In the genomic region with DNA sequence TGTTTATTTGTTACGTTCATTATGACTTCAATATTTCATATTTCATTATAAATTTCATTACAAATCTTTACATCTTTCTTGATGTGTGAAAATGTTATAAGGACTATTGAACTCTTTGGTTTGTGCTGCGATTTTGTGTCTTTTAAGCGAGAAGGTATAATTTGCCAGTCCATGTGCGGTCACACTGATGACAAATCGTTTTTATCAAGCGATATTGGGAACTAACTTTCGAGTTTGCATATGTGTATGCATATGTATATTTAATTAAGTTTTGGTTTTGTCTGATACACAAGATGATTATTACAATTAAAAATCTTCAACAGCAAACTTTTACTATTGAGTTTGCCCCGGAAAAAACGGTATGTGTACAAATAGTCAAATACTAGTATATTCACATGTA, we compare ENCODE assay signal across 5 fruit fly cellular contexts.
A peak's percentile ranks its signal among the peaks of the same experiment; 100 is the strongest.
TF ChIP-seq lines count a peak whose summit lies in the region.

A gene (plus strand): TSS at position 163 of the 400 bp plus-strand sequence.

- TF ChIP-seq CTCF in whole organism, embryonic (GFP tag; optimal IDR thresholded peaks at IDR 0.05; lab: Kevin White, UChicago): no peak

TF ChIP-seq in whole organism, adult, 20 proteins besides CTCF, POLR2A, EP300 and RAD21 (continues in another document):
- TF ChIP-seq CG11617 (GFP tag; optimal IDR thresholded peaks at IDR 0.05; lab: Kevin White, UChicago): no peak
- no peak for TF ChIP-seq Clk (GFP tag; optimal IDR thresholded peaks at IDR 0.05; lab: Kevin White, UChicago)
- TF ChIP-seq CG14711 (tag; optimal IDR thresholded peaks at IDR 0.05; lab: Kevin White, UChicago): no peak
- TF ChIP-seq CG7045 (GFP tag; optimal IDR thresholded peaks at IDR 0.05; lab: Kevin White, UChicago): no peak
- no peak for TF ChIP-seq cic (GFP tag; optimal IDR thresholded peaks at IDR 0.05; lab: Kevin White, UChicago)
- TF ChIP-seq pad (GFP tag; optimal IDR thresholded peaks at IDR 0.05; lab: Kevin White, UChicago): no peak
- TF ChIP-seq CG7101 (tag; optimal IDR thresholded peaks at IDR 0.05; lab: Kevin White, UChicago): peak; percentile 42
- no peak for TF ChIP-seq ovo (GFP tag; optimal IDR thresholded peaks at IDR 0.05; lab: Kevin White, UChicago)
- TF ChIP-seq CG12768 (GFP tag; optimal IDR thresholded peaks at IDR 0.05; lab: Kevin White, UChicago): peak; percentile 6
- no peak for TF ChIP-seq Crg-1 (GFP tag; optimal IDR thresholded peaks at IDR 0.05; lab: Kevin White, UChicago)
- no peak for TF ChIP-seq toe (GFP tag; optimal IDR thresholded peaks at IDR 0.05; lab: Kevin White, UChicago)
- TF ChIP-seq Mnt (GFP tag; optimal IDR thresholded peaks at IDR 0.05; lab: Kevin White, UChicago): peak; percentile 23
- TF ChIP-seq cnc (optimal IDR thresholded peaks at IDR 0.05; lab: Kevin White, UChicago): no peak
- TF ChIP-seq CG33017 (tag; optimal IDR thresholded peaks at IDR 0.05; lab: Kevin White, UChicago): no peak
- TF ChIP-seq CG1620 (GFP tag; optimal IDR thresholded peaks at IDR 0.05; lab: Kevin White, UChicago): peak; percentile 23
- no peak for TF ChIP-seq Hr96 (GFP tag; optimal IDR thresholded peaks at IDR 0.05; lab: Kevin White, UChicago)
- peak; percentile 76 for TF ChIP-seq bab1 (GFP tag; optimal IDR thresholded peaks at IDR 0.05; lab: Kevin White, UChicago)
- no peak for TF ChIP-seq CG5204 (GFP tag; optimal IDR thresholded peaks at IDR 0.05; lab: Kevin White, UChicago)

TF ChIP-seq in whole organism, embryonic, 481 proteins besides CTCF, POLR2A, EP300 and RAD21 (continues in another document):
- TF ChIP-seq CG8765 (GFP tag; IDR thresholded peaks at IDR 0.05; lab: Robert Waterston, UW) (no peak), CG18262 (tag; optimal IDR thresholded peaks at IDR 0.05; lab: Kevin White, UChicago) (peak; percentile 12), CG2199 (GFP tag; IDR thresholded peaks at IDR 0.05; lab: Robert Waterston, UW) (no peak), cas (GFP tag; IDR thresholded peaks at IDR 0.05; lab: Robert Waterston, UW) (no peak), hth (optimal IDR thresholded peaks at IDR 0.05; lab: Kevin White, UChicago) (no peak), lilli (GFP tag; optimal IDR thresholded peaks at IDR 0.05; lab: Kevin White, UChicago) (no peak), CG1529 (GFP tag; optimal IDR thresholded peaks at IDR 0.05; lab: Kevin White, UChicago) (no peak), trh (GFP tag; optimal IDR thresholded peaks at IDR 0.05; lab: Kevin White, UChicago) (no peak), gt (GFP tag; IDR thresholded peaks at IDR 0.05; lab: Robert Waterston, UW) (no peak), ftz-f1 (GFP tag; optimal IDR thresholded peaks at IDR 0.05; lab: Kevin White, UChicago) (no peak), CG3163 (GFP tag; optimal IDR thresholded peaks at IDR 0.05; lab: Kevin White, UChicago) (no peak), CG7745 (tag; optimal IDR thresholded peaks at IDR 0.05; lab: Kevin White, UChicago) (no peak), Taf1 (GFP tag; IDR thresholded peaks at IDR 0.05; lab: Robert Waterston, UW) (no peak), CG12659 (GFP tag; optimal IDR thresholded peaks at IDR 0.05; lab: Kevin White, UChicago) (peak; percentile 75), Lpt (GFP tag; optimal IDR thresholded peaks at IDR 0.05; lab: Kevin White, UChicago) (no peak), H2.0 (GFP tag; IDR thresholded peaks at IDR 0.05; lab: Robert Waterston, UW) (no peak), CG34376 (GFP tag; optimal IDR thresholded peaks at IDR 0.05; lab: Kevin White, UChicago) (no peak), CG10267 (tag; optimal IDR thresholded peaks at IDR 0.05; lab: Kevin White, UChicago) (peak; percentile 32), dmrt11E (tag; optimal IDR thresholded peaks at IDR 0.05; lab: Kevin White, UChicago) (peak; percentile 39)

TF ChIP-seq in whole organism, prepupa, 60 proteins besides CTCF, POLR2A, EP300 and RAD21 (continues in another document):
- TF ChIP-seq CG6276 (GFP tag; optimal IDR thresholded peaks at IDR 0.05; lab: Kevin White, UChicago) (no peak), CG16779 (tag; optimal IDR thresholded peaks at IDR 0.05; lab: Kevin White, UChicago) (no peak), CG6854 (GFP tag; optimal IDR thresholded peaks at IDR 0.05; lab: Kevin White, UChicago) (no peak), pdm3 (GFP tag; optimal IDR thresholded peaks at IDR 0.05; lab: Kevin White, UChicago) (peak; percentile 15), dac (GFP tag; optimal IDR thresholded peaks at IDR 0.05; lab: Kevin White, UChicago) (no peak), lz (GFP tag; optimal IDR thresholded peaks at IDR 0.05; lab: Kevin White, UChicago) (no peak), Hr38 (GFP tag; optimal IDR thresholded peaks at IDR 0.05; lab: Kevin White, UChicago) (no peak), CG9139 (GFP tag; optimal IDR thresholded peaks at IDR 0.05; lab: Kevin White, UChicago) (no peak), CG6792 (GFP tag; optimal IDR thresholded peaks at IDR 0.05; lab: Kevin White, UChicago) (no peak), CG11762 (GFP tag; optimal IDR thresholded peaks at IDR 0.05; lab: Kevin White, UChicago; ENCODE audit: insufficient read depth) (no peak), Lpt (GFP tag; optimal IDR thresholded peaks at IDR 0.05; lab: Kevin White, UChicago) (no peak), Hr39 (GFP tag; optimal IDR thresholded peaks at IDR 0.05; lab: Kevin White, UChicago) (no peak), Sox102F (GFP tag; optimal IDR thresholded peaks at IDR 0.05; lab: Kevin White, UChicago) (no peak), Eip93F (GFP tag; optimal IDR thresholded peaks at IDR 0.05; lab: Kevin White, UChicago) (no peak), ss (GFP tag; optimal IDR thresholded peaks at IDR 0.05; lab: Kevin White, UChicago) (peak in 1 of 2 experiments; percentile 48), Gug (GFP tag; IDR thresholded peaks at IDR 0.05; lab: Robert Waterston, UW) (no peak), Hr4 (GFP tag; optimal IDR thresholded peaks at IDR 0.05; lab: Kevin White, UChicago) (no peak), CG3919 (GFP tag; optimal IDR thresholded peaks at IDR 0.05; lab: Kevin White, UChicago) (no peak), Met (GFP tag; optimal IDR thresholded peaks at IDR 0.05; lab: Kevin White, UChicago) (no peak)

TF ChIP-seq in whole organism, pupa, 21 proteins besides CTCF, POLR2A, EP300 and RAD21:
- TF ChIP-seq D1 (tag; optimal IDR thresholded peaks at IDR 0.05; lab: Kevin White, UChicago) (peak; percentile 77), CG10348 (GFP tag; IDR thresholded peaks at IDR 0.05; lab: Robert Waterston, UW) (no peak)

TF ChIP-seq in whole organism, wandering third instar larva, 38 proteins besides CTCF, POLR2A, EP300 and RAD21:
- TF ChIP-seq N (GFP tag; optimal IDR thresholded peaks at IDR 0.05; lab: Kevin White, UChicago) (peak; percentile 63), brk (GFP tag; optimal IDR thresholded peaks at IDR 0.05; lab: Kevin White, UChicago) (peak; percentile 39), sv (GFP tag; optimal IDR thresholded peaks at IDR 0.05; lab: Kevin White, UChicago) (no peak), Hnf4 (GFP tag; optimal IDR thresholded peaks at IDR 0.05; lab: Kevin White, UChicago) (peak; percentile 19), Hr78 (GFP tag; optimal IDR thresholded peaks at IDR 0.05; lab: Kevin White, UChicago) (no peak), ey (GFP tag; optimal IDR thresholded peaks at IDR 0.05; lab: Kevin White, UChicago) (no peak), tai (GFP tag; optimal IDR thresholded peaks at IDR 0.05; lab: Kevin White, UChicago) (peak; percentile 50), Myc (optimal IDR thresholded peaks at IDR 0.05; lab: Kevin White, UChicago) (peak; percentile 35), sage (GFP tag; optimal IDR thresholded peaks at IDR 0.05; lab: Kevin White, UChicago) (no peak), lola (GFP tag; optimal IDR thresholded peaks at IDR 0.05; lab: Kevin White, UChicago) (no peak), CrebA (GFP tag; optimal IDR thresholded peaks at IDR 0.05; lab: Kevin White, UChicago; ENCODE audit: borderline replicate concordance) (peak; percentile 7), usp (GFP tag; optimal IDR thresholded peaks at IDR 0.05; lab: Kevin White, UChicago) (no peak), Hr83 (GFP tag; optimal IDR thresholded peaks at IDR 0.05; lab: Kevin White, UChicago; ENCODE audit: poor library complexity, severe bottlenecking) (no peak), pan (optimal IDR thresholded peaks at IDR 0.05; lab: Kevin White, UChicago) (no peak), CG9705 (GFP tag; optimal IDR thresholded peaks at IDR 0.05; lab: Kevin White, UChicago) (no peak), woc (GFP tag; optimal IDR thresholded peaks at IDR 0.05; lab: Kevin White, UChicago) (peak; percentile 83)
TF ChIP-seq in whole organism, wandering third instar larva: peak in this region for 7.
